Worm (Caenorhabditis elegans): ENCODE measurements around the gene srd-49.

ce11 chrV:10098429-10098828 lies 4.0 kb downstream of the srd-49 start, which contains the start of gene ugt-47:
- TF ChIP-seq lsy-2 (tag; optimal IDR thresholded peaks at IDR 0.05) (no peak), nhr-28 (tag; optimal IDR thresholded peaks at IDR 0.05) (no peak), ceh-43 (GFP tag; optimal IDR thresholded peaks at IDR 0.05) (no peak), bed-3 (GFP tag; optimal IDR thresholded peaks at IDR 0.05) (no peak), flh-1 (GFP tag; optimal IDR thresholded peaks at IDR 0.05) (no peak), nhr-2 (tag; optimal IDR thresholded peaks at IDR 0.05) (no peak), nhr-237 (tag; optimal IDR thresholded peaks at IDR 0.05) (no peak), unc-62 (GFP tag; optimal IDR thresholded peaks at IDR 0.05) (no peak)
